Worm (Caenorhabditis elegans) whole organism, L1 larva: ENCODE data around the gene C27D8.1.

Experiments used
- C04F5.9 ChIP-seq: sonication (generic microtip); optimal IDR thresholded peaks from 2 replicates; lab custom pipeline; 2016; ENCODE audit warnings: missing genetic modification characterization, missing compliant biosample characterization
- Y116A8C.19 ChIP-seq: sonication (generic microtip); optimal IDR thresholded peaks from 2 replicates; lab custom pipeline; 2016; ENCODE audit warnings: missing compliant biosample characterization, missing genetic modification characterization, borderline replicate concordance
- blmp-1 ChIP-seq: fragments of 150-350 bp; optimal IDR thresholded peaks from 2 replicates; lab custom pipeline; 2014; ENCODE audit warnings: missing biosample characterization, missing genetic modification characterization
- dpl-1 ChIP-seq, 3 experiments: fragments of 150-350 bp in 2 of 3; sonication (generic microtip) in 1 of 3; optimal IDR thresholded peaks; 2 replicates each; lab custom pipeline; 2014 to 2017; ENCODE audit warnings: missing biosample characterization in 3 of 3, missing genetic modification characterization in 3 of 3, missing genetic modification reagents in 3 of 3
- fkh-10 ChIP-seq: sonication (generic microtip); optimal IDR thresholded peaks from 2 replicates; lab custom pipeline; 2017; ENCODE audit warnings: missing biosample characterization, missing genetic modification reagents, missing genetic modification characterization
- fkh-4 ChIP-seq: sonication (generic microtip); optimal IDR thresholded peaks from 2 replicates; lab custom pipeline; 2016; ENCODE audit warnings: missing compliant biosample characterization, missing genetic modification characterization, borderline replicate concordance
- mdl-1 ChIP-seq, 2 experiments: fragments of 150-350 bp; optimal IDR thresholded peaks; 2 replicates each; lab custom pipeline; 2014 to 2017; ENCODE audit warnings: missing biosample characterization in 2 of 2, missing genetic modification characterization in 2 of 2, inconsistent platforms in 1 of 2
- nhr-11 ChIP-seq: fragments of 150-350 bp; optimal IDR thresholded peaks from 2 replicates; lab custom pipeline; 2014; ENCODE audit warnings: missing biosample characterization, missing genetic modification characterization
- nhr-71 ChIP-seq: sonication (generic microtip); optimal IDR thresholded peaks from 2 replicates; lab custom pipeline; 2016; ENCODE audit warnings: mild to moderate bottlenecking, missing genetic modification characterization, moderate library complexity, missing compliant biosample characterization
- pqm-1 ChIP-seq: sonication (generic microtip); optimal IDR thresholded peaks from 3 replicates; lab custom pipeline; 2017; ENCODE audit warnings: missing biosample characterization, missing genetic modification characterization
- skn-1 ChIP-seq: fragments of 150-350 bp; optimal IDR thresholded peaks from 2 replicates; lab custom pipeline; 2014; ENCODE audit warnings: missing biosample characterization, missing genetic modification characterization
- tbx-2 ChIP-seq: sonication (generic microtip); optimal IDR thresholded peaks from 2 replicates; lab custom pipeline; 2016; ENCODE audit warnings: missing genetic modification characterization, missing compliant biosample characterization
- ztf-11 ChIP-seq, 2 experiments: sonication (generic microtip); optimal IDR thresholded peaks; 2 replicates each; lab custom pipeline; 2016 to 2017; ENCODE audit warnings: missing genetic modification characterization in 2 of 2, missing biosample characterization in 1 of 2, missing compliant biosample characterization in 1 of 2
- ztf-4 ChIP-seq: fragments of 150-350 bp; optimal IDR thresholded peaks from 2 replicates; lab custom pipeline; 2014; ENCODE audit warnings: missing biosample characterization, missing genetic modification characterization

DNA sequence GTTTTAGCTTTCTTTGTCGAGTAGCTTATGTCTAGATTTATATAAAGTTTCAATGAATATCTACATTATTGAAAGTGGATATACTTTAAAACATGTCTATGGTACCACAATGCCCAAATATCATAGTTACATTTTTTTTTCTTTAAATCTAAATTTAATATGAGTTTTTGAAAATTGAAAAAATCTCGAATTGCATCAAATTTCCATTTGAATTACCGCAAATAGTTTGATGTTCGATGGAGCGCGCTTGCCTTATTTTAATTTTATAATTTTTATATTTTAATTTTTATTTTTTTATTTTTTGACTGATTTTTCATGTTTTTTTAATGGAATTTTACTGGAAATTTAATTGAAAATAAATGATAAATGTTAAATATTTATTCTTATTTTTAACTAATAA is 42.9 kb upstream of the C27D8.1 start, which contains the start of gene T23B5.4:
- TF ChIP-seq skn-1 (tag; lab: Kevin White, UChicago) (no peak), blmp-1 (tag; lab: Kevin White, UChicago) (no peak), pqm-1 (no peak), Y116A8C.19 (tag; lab: Kevin White, UChicago) (no peak), C04F5.9 (tag; lab: Kevin White, UChicago) (no peak), ztf-11 (tag; optimal IDR thresholded peaks at IDR 0.05; lab: Kevin White, UChicago) (no peak), mdl-1 (tag; optimal IDR thresholded peaks at IDR 0.05; lab: Kevin White, UChicago) (no peak), fkh-10 (GFP tag; lab: Kevin White, UChicago) (no peak), nhr-71 (tag; lab: Kevin White, UChicago) (no peak), fkh-4 (no peak), nhr-11 (tag; lab: Kevin White, UChicago) (no peak), ztf-4 (tag; lab: Kevin White, UChicago) (no peak), tbx-2 (tag; lab: Kevin White, UChicago) (no peak), dpl-1 (GFP tag; optimal IDR thresholded peaks at IDR 0.05; lab: Kevin White, UChicago) (no peak)
